Fruit fly (Drosophila melanogaster) whole organism, embryonic: Measurements from ENCODE around the gene CG15322.

Source experiments
- ATbp ChIP-seq: fragments of 200-800 bp; sonication (Bioruptor generic); optimal IDR thresholded peaks from 2 replicates; lab custom pipeline; 2017; ENCODE audit warnings: missing biosample characterization, mild to moderate bottlenecking, missing genetic modification characterization, missing genetic modification reagents
- Atf3 ChIP-seq: fragments of 200-800 bp; sonication (Bioruptor generic); optimal IDR thresholded peaks from 3 replicates; lab custom pipeline; 2016; ENCODE audit warnings: missing biosample characterization, missing genetic modification characterization
- CG1024 ChIP-seq: fragments of 200-800 bp; sonication (Bioruptor generic); IDR thresholded peaks from 2 replicates; pipeline ENCODE4 v1.3.6; 2022; ENCODE audit warnings: missing biosample characterization, missing genetic modification characterization
- CG12219 ChIP-seq: fragments of 200-800 bp; sonication (Bioruptor generic); optimal IDR thresholded peaks from 3 replicates; lab custom pipeline; 2018; ENCODE audit warnings: missing biosample characterization, mild to moderate bottlenecking, missing genetic modification characterization
- CG12769 ChIP-seq: fragments of 200-800 bp; sonication (Bioruptor generic); optimal IDR thresholded peaks from 2 replicates; lab custom pipeline; 2019; ENCODE audit warnings: missing biosample characterization, mild to moderate bottlenecking, missing genetic modification characterization, moderate library complexity
- CG14050 ChIP-seq: fragments of 200-800 bp; sonication (Bioruptor generic); IDR thresholded peaks from 3 replicates; pipeline ENCODE4 v1.3.6; 2022; ENCODE audit warnings: missing biosample characterization, missing genetic modification characterization
- CG15011 ChIP-seq: fragments of 200-800 bp; sonication (Bioruptor generic); optimal IDR thresholded peaks from 3 replicates; lab custom pipeline; 2018; ENCODE audit warnings: missing biosample characterization, mild to moderate bottlenecking, missing genetic modification characterization
- CG1529 ChIP-seq: fragments of 200-800 bp; sonication (Bioruptor generic); optimal IDR thresholded peaks from 3 replicates; lab custom pipeline; 2018; ENCODE audit warnings: missing biosample characterization, missing genetic modification characterization
- CG17328 ChIP-seq: fragments of 200-800 bp; sonication (Bioruptor generic); IDR thresholded peaks from 2 replicates; pipeline ENCODE4 v1.3.6; 2022; ENCODE audit warnings: missing biosample characterization, missing genetic modification characterization
- CG17359 ChIP-seq: fragments of 200-800 bp; sonication (Bioruptor generic); optimal IDR thresholded peaks from 3 replicates; lab custom pipeline; 2018; ENCODE audit warnings: missing biosample characterization, mild to moderate bottlenecking, missing genetic modification characterization, moderate library complexity
- CG1792 ChIP-seq: fragments of 200-800 bp; sonication (Bioruptor generic); optimal IDR thresholded peaks from 2 replicates; lab custom pipeline; 2016; ENCODE audit warnings: missing biosample characterization, missing genetic modification characterization
- CG18764 ChIP-seq: fragments of 200-800 bp; sonication (Bioruptor generic); optimal IDR thresholded peaks from 3 replicates; lab custom pipeline; 2016; ENCODE audit warnings: missing biosample characterization, missing genetic modification characterization
- CG2116 ChIP-seq: fragments of 200-800 bp; sonication (Bioruptor generic); optimal IDR thresholded peaks from 3 replicates; lab custom pipeline; 2018; ENCODE audit warnings: missing biosample characterization, mild to moderate bottlenecking, missing genetic modification characterization
- CG2875 ChIP-seq: fragments of 200-800 bp; sonication (Bioruptor generic); optimal IDR thresholded peaks from 2 replicates; lab custom pipeline; 2017; ENCODE audit warnings: missing biosample characterization, mild to moderate bottlenecking, missing genetic modification characterization, missing genetic modification reagents
- CG30020 ChIP-seq: fragments of 200-800 bp; optimal IDR thresholded peaks from 2 replicates; lab custom pipeline; 2019; ENCODE audit warnings: missing biosample characterization, mild to moderate bottlenecking, missing genetic modification characterization, moderate library complexity
- CG5953 ChIP-seq: fragments of 200-800 bp; sonication (Bioruptor generic); IDR thresholded peaks from 2 replicates; pipeline ENCODE4 v1.3.6; 2022; ENCODE audit warnings: missing biosample characterization, missing genetic modification characterization
- CG6765 ChIP-seq: fragments of 200-800 bp; sonication (Bioruptor generic); optimal IDR thresholded peaks from 3 replicates; lab custom pipeline; 2017; ENCODE audit warnings: missing biosample characterization, mild to moderate bottlenecking, missing genetic modification characterization
- CG6791 ChIP-seq: fragments of 200-800 bp; sonication (Bioruptor generic); IDR thresholded peaks from 3 replicates; pipeline ENCODE4 v1.3.6; 2022; ENCODE audit warnings: missing biosample characterization, missing genetic modification characterization; ENCODE audit not compliant: partially characterized antibody
- CG9817 ChIP-seq: fragments of 200-800 bp; sonication (Bioruptor generic); optimal IDR thresholded peaks from 2 replicates; lab custom pipeline; 2018; ENCODE audit warnings: missing biosample characterization, mild to moderate bottlenecking, missing genetic modification characterization, moderate library complexity
- Camta ChIP-seq: fragments of 200-800 bp; sonication (Bioruptor generic); optimal IDR thresholded peaks from 2 replicates; lab custom pipeline; 2016; ENCODE audit warnings: missing biosample characterization, missing genetic modification characterization
- CkIIα-i1 ChIP-seq: fragments of 200-800 bp; sonication (Bioruptor generic); IDR thresholded peaks from 2 replicates; pipeline ENCODE4 v1.3.6; 2022; ENCODE audit warnings: missing biosample characterization, missing genetic modification characterization
- Dip2 ChIP-seq: fragments of 200-800 bp; sonication (Bioruptor generic); IDR thresholded peaks from 2 replicates; pipeline ENCODE4 v1.3.6; 2022; ENCODE audit warnings: missing biosample characterization, missing genetic modification characterization
- Doc2 ChIP-seq: fragments of 200-800 bp; sonication (Bioruptor generic); IDR thresholded peaks from 2 replicates; pipeline ENCODE4 v1.3.6; 2022; ENCODE audit warnings: missing biosample characterization, missing genetic modification characterization
- Gsc ChIP-seq: fragments of 200-800 bp; sonication (Bioruptor generic); IDR thresholded peaks from 2 replicates; pipeline ENCODE4 v1.3.6; 2022; ENCODE audit warnings: missing biosample characterization, missing genetic modification characterization
- Kr ChIP-seq: fragments of 200-800 bp; sonication (Bioruptor generic); optimal IDR thresholded peaks from 2 replicates; lab custom pipeline; 2017; ENCODE audit warnings: missing biosample characterization, mild to moderate bottlenecking, missing genetic modification characterization
- Lim3 ChIP-seq: fragments of 200-800 bp; sonication (Bioruptor generic); IDR thresholded peaks from 2 replicates; pipeline ENCODE4 v1.3.6; 2022; ENCODE audit warnings: missing biosample characterization, missing genetic modification characterization
- Ravus ChIP-seq: fragments of 200-800 bp; sonication (Bioruptor generic); IDR thresholded peaks from 2 replicates; pipeline ENCODE4 v1.3.6; 2022; ENCODE audit warnings: missing biosample characterization, missing genetic modification characterization
- Xrp1 ChIP-seq: fragments of 200-800 bp; sonication (Bioruptor generic); IDR thresholded peaks from 2 replicates; pipeline ENCODE4 v1.3.6; 2022; ENCODE audit warnings: missing biosample characterization, missing genetic modification characterization
- amos ChIP-seq: fragments of 200-800 bp; sonication (Bioruptor generic); IDR thresholded peaks from 2 replicates; pipeline ENCODE4 v1.3.6; 2022; ENCODE audit warnings: missing biosample characterization, missing genetic modification characterization; ENCODE audit not compliant: partially characterized antibody
- aop ChIP-seq: fragments of 200-800 bp; sonication (Bioruptor generic); IDR thresholded peaks from 2 replicates; pipeline ENCODE4 v1.3.6; 2022; ENCODE audit warnings: missing biosample characterization, missing genetic modification characterization
- br ChIP-seq: fragments of >200 bp; optimal IDR thresholded peaks from 2 replicates; lab custom pipeline; 2017
- cad ChIP-seq: fragments of >200 bp; optimal IDR thresholded peaks from 2 replicates; lab custom pipeline; 2017; ENCODE audit warnings: missing biosample characterization, missing genetic modification characterization
- cato ChIP-seq: fragments of 200-800 bp; sonication (Bioruptor generic); optimal IDR thresholded peaks from 2 replicates; lab custom pipeline; 2016; ENCODE audit warnings: missing biosample characterization, missing genetic modification characterization, borderline replicate concordance
- dan ChIP-seq: fragments of 200-800 bp; sonication (Bioruptor generic); IDR thresholded peaks from 2 replicates; pipeline ENCODE4 v1.3.6; 2022; ENCODE audit warnings: missing biosample characterization, missing genetic modification characterization
- disco-r ChIP-seq: fragments of 200-800 bp; sonication (Bioruptor generic); optimal IDR thresholded peaks from 2 replicates; lab custom pipeline; 2016; ENCODE audit warnings: missing biosample characterization, missing genetic modification characterization
- ems ChIP-seq: fragments of 200-800 bp; sonication (Bioruptor generic); optimal IDR thresholded peaks from 3 replicates; lab custom pipeline; 2016; ENCODE audit warnings: missing biosample characterization, missing genetic modification characterization
- esg ChIP-seq: fragments of 200-800 bp; sonication (Bioruptor generic); conservative IDR thresholded peaks from 2 replicates; pipeline ENCODE4 v1.3.6; 2022; ENCODE audit warnings: missing biosample characterization, missing genetic modification characterization
- ewg ChIP-seq: fragments of 200-800 bp; sonication (Bioruptor generic); optimal IDR thresholded peaks from 3 replicates; lab custom pipeline; 2017; ENCODE audit warnings: mild to moderate bottlenecking, missing biosample characterization, missing genetic modification reagents, missing genetic modification characterization
- gt ChIP-seq: fragments of 200-800 bp; sonication (Bioruptor generic); IDR thresholded peaks from 2 replicates; pipeline ENCODE4 v1.3.6; 2022; ENCODE audit warnings: missing biosample characterization, missing genetic modification characterization
- jumu ChIP-seq: fragments of 200-800 bp; sonication (Bioruptor generic); optimal IDR thresholded peaks from 3 replicates; lab custom pipeline; 2016; ENCODE audit warnings: missing biosample characterization, missing genetic modification characterization
- lilli ChIP-seq: fragments of 200-800 bp; sonication (Bioruptor generic); optimal IDR thresholded peaks from 3 replicates; lab custom pipeline; 2016; ENCODE audit warnings: missing biosample characterization, missing genetic modification characterization
- lola ChIP-seq, 3 experiments: fragments of >200 bp in 2 of 3; fragments of 200-800 bp in 1 of 3; sonication (Bioruptor generic) in 1 of 3; optimal IDR thresholded peaks; 2 replicates each; lab custom pipeline; 2017 to 2019; ENCODE audit warnings: missing biosample characterization in 3 of 3, missing genetic modification characterization in 3 of 3, mild to moderate bottlenecking in 1 of 3, moderate library complexity in 1 of 3
- lov ChIP-seq, 2 experiments: fragments of 200-800 bp in 1 of 2; fragments of >200 bp in 1 of 2; sonication (Bioruptor generic) in 1 of 2; IDR thresholded peaks in 1 of 2; optimal IDR thresholded peaks in 1 of 2; 2 replicates in 1 of 2; 3 replicates in 1 of 2; pipeline versions ENCODE4 v1.3.6 to Lab custom; 2017 to 2022; ENCODE audit warnings: missing biosample characterization in 1 of 2, missing genetic modification characterization in 1 of 2
- mirr ChIP-seq: fragments of 200-800 bp; sonication (Bioruptor generic); optimal IDR thresholded peaks from 3 replicates; lab custom pipeline; 2018; ENCODE audit warnings: missing biosample characterization, mild to moderate bottlenecking, missing genetic modification characterization
- odd ChIP-seq: fragments of 200-800 bp; sonication (Bioruptor generic); optimal IDR thresholded peaks from 2 replicates; lab custom pipeline; 2017; ENCODE audit warnings: missing biosample characterization, mild to moderate bottlenecking, missing genetic modification characterization
- peb ChIP-seq: fragments of 200-800 bp; sonication (Bioruptor generic); IDR thresholded peaks from 2 replicates; pipeline ENCODE4 v1.3.6; 2022; ENCODE audit warnings: missing biosample characterization, missing genetic modification characterization
- phol ChIP-seq: fragments of 200-800 bp; sonication (Bioruptor generic); optimal IDR thresholded peaks from 3 replicates; lab custom pipeline; 2018; ENCODE audit warnings: missing biosample characterization, mild to moderate bottlenecking, missing genetic modification characterization, moderate library complexity
- repo ChIP-seq: fragments of 200-800 bp; sonication (Bioruptor generic); optimal IDR thresholded peaks from 2 replicates; lab custom pipeline; 2016; ENCODE audit warnings: missing biosample characterization, missing genetic modification characterization
- scrt ChIP-seq: fragments of 200-800 bp; sonication (Bioruptor generic); optimal IDR thresholded peaks from 2 replicates; lab custom pipeline; 2018; ENCODE audit warnings: missing biosample characterization, mild to moderate bottlenecking, missing genetic modification characterization, moderate library complexity
- sd ChIP-seq: fragments of 200-800 bp; sonication (Bioruptor generic); optimal IDR thresholded peaks from 3 replicates; lab custom pipeline; 2018; ENCODE audit warnings: missing biosample characterization, mild to moderate bottlenecking, missing genetic modification characterization, moderate library complexity
- sens ChIP-seq: fragments of 200-800 bp; sonication (Bioruptor generic); peaks from one replicate; lab custom pipeline; 2016; ENCODE audit warnings: missing biosample characterization, missing genetic modification characterization

Gene CG15322

DNA sequence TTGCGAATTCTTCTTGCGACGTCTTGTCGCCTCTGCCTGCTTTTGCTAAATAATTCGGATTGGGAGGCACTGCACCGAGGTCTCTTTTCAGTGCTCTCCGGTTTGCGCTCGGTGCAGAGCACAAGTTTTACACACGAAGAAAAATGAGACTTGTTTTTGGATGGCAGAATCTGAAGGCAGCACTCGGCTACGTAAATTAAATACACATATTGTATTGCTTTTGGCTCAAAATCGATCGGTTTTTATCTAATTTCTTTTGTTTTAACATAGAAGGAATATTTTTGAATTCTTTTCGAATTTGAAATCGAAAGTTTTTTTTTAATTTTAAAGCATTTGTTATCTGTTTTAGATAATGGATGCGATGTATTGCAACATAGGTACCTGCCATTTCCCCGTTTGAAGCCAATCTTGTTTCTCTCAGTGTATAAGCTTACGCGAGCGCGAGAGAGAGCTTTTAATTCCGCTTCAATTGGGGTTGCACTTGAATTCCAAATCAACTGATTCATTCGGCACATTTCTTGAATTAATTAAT, 40.2 kb downstream of the CG15322 start, which contains the start of gene AnxB10 (continued):
- TF ChIP-seq Ravus (GFP tag; lab: Robert Waterston, UW) (peak; percentile 28), lov (optimal IDR thresholded peaks at IDR 0.05; lab: Kevin White, UChicago) (no peak), lov (GFP tag; IDR thresholded peaks at IDR 0.05; lab: Robert Waterston, UW) (no peak), Camta (GFP tag; lab: Kevin White, UChicago) (peak; percentile 24), CG14050 (GFP tag; lab: Robert Waterston, UW) (no peak), repo (GFP tag; lab: Kevin White, UChicago) (peak; percentile 58), CG18764 (GFP tag; lab: Kevin White, UChicago) (peak; percentile 31), CG12219 (no peak), esg (GFP tag; lab: Robert Waterston, UW) (peak; percentile 58), CG17359 (peak; percentile 57), dan (GFP tag; lab: Robert Waterston, UW) (no peak), CG9817 (no peak), sens (GFP tag; lab: Kevin White, UChicago) (peak; percentile 93), Gsc (no peak), gt (GFP tag; lab: Robert Waterston, UW) (no peak), mirr (GFP tag; lab: Kevin White, UChicago) (no peak), CG12769 (tag; lab: Kevin White, UChicago) (no peak), scrt (GFP tag; lab: Kevin White, UChicago) (peak; percentile 41), CG30020 (tag; lab: Kevin White, UChicago) (no peak), Kr (no peak), disco-r (no peak), Atf3 (GFP tag; lab: Kevin White, UChicago) (peak; percentile 2), lola (GFP tag; optimal IDR thresholded peaks at IDR 0.05; lab: Kevin White, UChicago) (peak in 1 of 3 experiments; percentile 30), CG17328 (GFP tag; lab: Robert Waterston, UW) (no peak), sd (no peak), CG1024 (GFP tag; lab: Robert Waterston, UW) (no peak), peb (no peak), CG6791 (GFP tag; lab: Robert Waterston, UW) (no peak), lilli (GFP tag; lab: Kevin White, UChicago) (peak; percentile 28), jumu (GFP tag; lab: Kevin White, UChicago) (peak; percentile 11), Dip2 (no peak), CG1792 (GFP tag; lab: Kevin White, UChicago) (peak; percentile 76), cato (peak; percentile 16), CG5953 (GFP tag; lab: Robert Waterston, UW) (no peak), odd (no peak), CG15011 (GFP tag; lab: Kevin White, UChicago) (no peak), br (lab: Kevin White, UChicago) (no peak), CG1529 (GFP tag; lab: Kevin White, UChicago) (peak; percentile 35), CkIIα-i1 (GFP tag; lab: Robert Waterston, UW) (no peak), ems (GFP tag; lab: Kevin White, UChicago) (peak; percentile 47), ATbp (GFP tag; lab: Kevin White, UChicago) (peak; percentile 14), cad (GFP tag; lab: Kevin White, UChicago) (no peak), aop (GFP tag; lab: Robert Waterston, UW) (no peak), CG2875 (GFP tag; lab: Kevin White, UChicago) (peak; percentile 35), amos (GFP tag; lab: Robert Waterston, UW) (no peak), ewg (peak; percentile 31), CG2116 (GFP tag; lab: Kevin White, UChicago) (no peak), Lim3 (no peak), CG6765 (GFP tag; lab: Kevin White, UChicago) (peak; percentile 33), Doc2 (no peak), phol (tag; lab: Kevin White, UChicago) (peak; percentile 75), Xrp1 (GFP tag; lab: Robert Waterston, UW) (peak; percentile 57; the same call in 1 of the 2 replicates)
